Worm (Caenorhabditis elegans): ENCODE measurements around the gene R08D7.7.

DNA sequence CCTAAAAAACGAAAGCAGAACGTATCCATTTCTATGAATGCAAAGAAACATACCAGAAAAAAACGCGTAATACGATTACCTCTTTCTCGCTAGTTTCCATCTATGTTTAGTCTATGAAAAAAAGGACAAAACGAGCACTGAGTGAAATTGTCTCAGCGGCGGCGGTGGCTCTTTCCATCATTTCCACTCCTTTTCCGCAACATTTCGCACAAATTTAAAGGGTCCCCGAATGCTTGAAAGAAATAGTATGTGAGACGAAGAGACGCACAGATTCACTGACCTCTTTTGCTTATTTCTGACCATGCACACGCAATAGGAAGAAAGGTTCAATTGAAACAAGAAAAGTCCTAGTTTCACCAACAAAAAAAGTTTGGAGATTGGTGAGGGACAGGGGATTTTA lies 43.6 kb upstream of the R08D7.7 start:
- TF ChIP-seq flt-1 (GFP tag; IDR thresholded peaks at IDR 0.05) (no peak), tab-1 (GFP tag; IDR thresholded peaks at IDR 0.05) (no peak), ztf-23 (GFP tag; IDR thresholded peaks at IDR 0.05) (no peak), ref-1 (GFP tag; conservative IDR thresholded peaks at IDR 0.05) (no peak)

Measured in whole organism, midembryonic.